Fruit fly (Drosophila melanogaster) whole organism, embryonic: ENCODE results near the gene CG7276.
A peak's percentile ranks its signal among the peaks of the same experiment; 100 is the strongest.

ENCODE experiments used
- Atf6 ChIP-seq: fragments of 200-800 bp; sonication (Bioruptor generic); IDR thresholded peaks from 2 replicates; pipeline ENCODE4 v1.3.6; 2022; ENCODE audit warnings: missing biosample characterization, missing genetic modification characterization
- CG10565 ChIP-seq: fragments of 200-800 bp; sonication (Bioruptor generic); optimal IDR thresholded peaks from 3 replicates; lab custom pipeline; 2016; ENCODE audit warnings: missing biosample characterization, mild to moderate bottlenecking, missing genetic modification characterization
- CG11456 ChIP-seq: fragments of 200-800 bp; sonication (Bioruptor generic); IDR thresholded peaks from 3 replicates; pipeline ENCODE4 v1.3.6; 2022; ENCODE audit warnings: missing biosample characterization, missing genetic modification characterization
- CG12744 ChIP-seq: fragments of 200-800 bp; sonication (Bioruptor generic); optimal IDR thresholded peaks from 2 replicates; lab custom pipeline; 2016; ENCODE audit warnings: missing biosample characterization, missing genetic modification characterization
- CG14441 ChIP-seq: fragments of 200-800 bp; sonication (Bioruptor generic); IDR thresholded peaks from 2 replicates; pipeline ENCODE4 v1.3.6; 2022; ENCODE audit warnings: missing biosample characterization, missing genetic modification characterization
- CG14860 ChIP-seq: fragments of 200-800 bp; sonication (Bioruptor generic); IDR thresholded peaks from 3 replicates; pipeline ENCODE4 v1.3.6; 2022; ENCODE audit warnings: missing biosample characterization, missing genetic modification characterization; ENCODE audit not compliant: partially characterized antibody
- CG15696 ChIP-seq: fragments of 200-800 bp; sonication (Bioruptor generic); optimal IDR thresholded peaks from 2 replicates; lab custom pipeline; 2019; ENCODE audit warnings: missing biosample characterization, mild to moderate bottlenecking, missing genetic modification characterization, moderate library complexity
- CG1602 ChIP-seq: fragments of 200-800 bp; sonication (Bioruptor generic); optimal IDR thresholded peaks from 3 replicates; lab custom pipeline; 2016; ENCODE audit warnings: missing biosample characterization, missing genetic modification characterization
- CG18011 ChIP-seq: fragments of 200-800 bp; sonication (Bioruptor generic); optimal IDR thresholded peaks from 2 replicates; lab custom pipeline; 2017; ENCODE audit warnings: missing biosample characterization, missing genetic modification characterization, mild to moderate bottlenecking, moderate library complexity, missing genotype
- CG3065 ChIP-seq: fragments of 200-800 bp; sonication (Bioruptor generic); optimal IDR thresholded peaks from 2 replicates; lab custom pipeline; 2016; ENCODE audit warnings: missing biosample characterization, missing genetic modification characterization
- CG33213 ChIP-seq: fragments of 200-800 bp; sonication (Bioruptor generic); optimal IDR thresholded peaks from 3 replicates; lab custom pipeline; 2016; ENCODE audit warnings: missing biosample characterization, missing genetic modification characterization
- CG34422 ChIP-seq: fragments of 200-800 bp; sonication (Bioruptor generic); IDR thresholded peaks from 3 replicates; pipeline ENCODE4 v1.3.6; 2022; ENCODE audit warnings: missing biosample characterization, missing genetic modification characterization
- CG3847 ChIP-seq: fragments of 200-800 bp; sonication (Bioruptor generic); IDR thresholded peaks from 2 replicates; pipeline ENCODE4 v1.3.6; 2022; ENCODE audit warnings: missing biosample characterization, missing genetic modification characterization
- CG6689 ChIP-seq: fragments of 200-800 bp; sonication (Bioruptor generic); IDR thresholded peaks from 2 replicates; pipeline ENCODE4 v1.3.6; 2022; ENCODE audit warnings: missing biosample characterization, missing genetic modification characterization
- CG6813 ChIP-seq: fragments of 200-800 bp; sonication (Bioruptor generic); optimal IDR thresholded peaks from 2 replicates; lab custom pipeline; 2017; ENCODE audit warnings: missing biosample characterization, missing genetic modification characterization, mild to moderate bottlenecking, moderate library complexity, missing genetic modification reagents
- CG7786 ChIP-seq: fragments of 200-800 bp; sonication (Bioruptor generic); optimal IDR thresholded peaks from 2 replicates; lab custom pipeline; 2016; ENCODE audit warnings: missing biosample characterization, missing genetic modification characterization
- CG7928 ChIP-seq: fragments of 200-800 bp; sonication (Bioruptor generic); optimal IDR thresholded peaks from 2 replicates; lab custom pipeline; 2017; ENCODE audit warnings: missing biosample characterization, mild to moderate bottlenecking, missing genetic modification characterization
- CG8281 ChIP-seq: fragments of 200-800 bp; sonication (Bioruptor generic); optimal IDR thresholded peaks from 2 replicates; lab custom pipeline; 2018; ENCODE audit warnings: missing biosample characterization, mild to moderate bottlenecking, missing genetic modification characterization, moderate library complexity
- CG8290 ChIP-seq, 3 experiments: fragments of 200-800 bp; sonication (Bioruptor generic); optimal IDR thresholded peaks; 2 replicates each; lab custom pipeline; 2016 to 2019; ENCODE audit warnings: missing biosample characterization in 3 of 3, missing genetic modification characterization in 3 of 3, mild to moderate bottlenecking in 2 of 3, moderate library complexity in 1 of 3
- CG9437 ChIP-seq: fragments of 200-800 bp; sonication (Bioruptor generic); optimal IDR thresholded peaks from 2 replicates; lab custom pipeline; 2018; ENCODE audit warnings: missing biosample characterization, mild to moderate bottlenecking, missing genetic modification characterization
- CG9727 ChIP-seq: fragments of 200-800 bp; sonication (Bioruptor generic); optimal IDR thresholded peaks from 3 replicates; lab custom pipeline; 2017; ENCODE audit warnings: missing biosample characterization, mild to moderate bottlenecking, missing genetic modification characterization
- Camta ChIP-seq: fragments of 200-800 bp; sonication (Bioruptor generic); optimal IDR thresholded peaks from 2 replicates; lab custom pipeline; 2016; ENCODE audit warnings: missing biosample characterization, missing genetic modification characterization
- Dek ChIP-seq: fragments of 200-800 bp; sonication (Bioruptor generic); optimal IDR thresholded peaks from 3 replicates; lab custom pipeline; 2019; ENCODE audit warnings: missing biosample characterization, mild to moderate bottlenecking, missing genetic modification characterization, moderate library complexity
- E2f2 ChIP-seq: fragments of 200-800 bp; sonication (Bioruptor generic); IDR thresholded peaks from 2 replicates; pipeline ENCODE4 v1.3.6; 2022; ENCODE audit warnings: missing biosample characterization, missing genetic modification characterization
- Elba2 ChIP-seq: fragments of 200-800 bp; sonication (Bioruptor generic); optimal IDR thresholded peaks from 3 replicates; lab custom pipeline; 2016; ENCODE audit warnings: missing biosample characterization, missing genetic modification characterization
- H15 ChIP-seq: fragments of 200-800 bp; sonication (Bioruptor generic); IDR thresholded peaks from 3 replicates; pipeline ENCODE4 v1.3.6; 2022; ENCODE audit warnings: missing biosample characterization, missing genetic modification characterization
- Hey ChIP-seq: fragments of 200-800 bp; sonication (Bioruptor generic); optimal IDR thresholded peaks from 3 replicates; lab custom pipeline; 2018; ENCODE audit warnings: missing biosample characterization, mild to moderate bottlenecking, missing genetic modification characterization
- Hmr ChIP-seq: fragments of 200-800 bp; sonication (Bioruptor generic); optimal IDR thresholded peaks from 3 replicates; lab custom pipeline; 2017; ENCODE audit warnings: mild to moderate bottlenecking, missing biosample characterization, missing genetic modification reagents, missing genetic modification characterization
- Kr ChIP-seq: fragments of 200-800 bp; sonication (Bioruptor generic); optimal IDR thresholded peaks from 2 replicates; lab custom pipeline; 2017; ENCODE audit warnings: missing biosample characterization, mild to moderate bottlenecking, missing genetic modification characterization
- Mrtf ChIP-seq: fragments of 200-800 bp; sonication (Bioruptor generic); IDR thresholded peaks from 3 replicates; pipeline ENCODE4 v1.3.6; 2022; ENCODE audit warnings: missing biosample characterization, missing genetic modification characterization
- Rx ChIP-seq: fragments of 200-800 bp; sonication (Bioruptor generic); IDR thresholded peaks from 2 replicates; pipeline ENCODE4 v1.3.6; 2022; ENCODE audit warnings: missing biosample characterization, missing genetic modification characterization
- Sry-δ ChIP-seq: fragments of 200-800 bp; sonication (Bioruptor generic); optimal IDR thresholded peaks from 2 replicates; lab custom pipeline; 2016; ENCODE audit warnings: missing biosample characterization, missing genetic modification characterization
- Ssrp ChIP-seq: fragments of 200-800 bp; sonication (Bioruptor generic); optimal IDR thresholded peaks from 2 replicates; lab custom pipeline; 2018; ENCODE audit warnings: missing biosample characterization, mild to moderate bottlenecking, missing genetic modification characterization, moderate library complexity
- aop ChIP-seq: fragments of 200-800 bp; sonication (Bioruptor generic); IDR thresholded peaks from 2 replicates; pipeline ENCODE4 v1.3.6; 2022; ENCODE audit warnings: missing biosample characterization, missing genetic modification characterization
- ase ChIP-seq: fragments of 200-800 bp; sonication (Bioruptor generic); IDR thresholded peaks from 3 replicates; pipeline ENCODE4 v1.3.6; 2022; ENCODE audit warnings: missing biosample characterization, missing genetic modification characterization
- bbx ChIP-seq: fragments of 200-800 bp; sonication (Bioruptor generic); IDR thresholded peaks from 2 replicates; pipeline ENCODE4 v1.3.6; 2022; ENCODE audit warnings: missing biosample characterization, missing genetic modification characterization; ENCODE audit not compliant: partially characterized antibody
- corto ChIP-seq: fragments of 200-800 bp; sonication (Bioruptor generic); optimal IDR thresholded peaks from 2 replicates; lab custom pipeline; 2016; ENCODE audit warnings: missing biosample characterization, mild to moderate bottlenecking, missing genetic modification characterization, moderate library complexity
- disco-r ChIP-seq: fragments of 200-800 bp; sonication (Bioruptor generic); optimal IDR thresholded peaks from 2 replicates; lab custom pipeline; 2016; ENCODE audit warnings: missing biosample characterization, missing genetic modification characterization
- dmrt99B ChIP-seq: fragments of 200-800 bp; sonication (Bioruptor generic); optimal IDR thresholded peaks from 2 replicates; lab custom pipeline; 2018; ENCODE audit warnings: missing biosample characterization, mild to moderate bottlenecking, missing genetic modification characterization, moderate library complexity
- emc ChIP-seq: fragments of 200-800 bp; sonication (Bioruptor generic); optimal IDR thresholded peaks from 2 replicates; lab custom pipeline; 2016; ENCODE audit warnings: missing biosample characterization, missing genetic modification characterization
- ewg ChIP-seq: fragments of 200-800 bp; sonication (Bioruptor generic); optimal IDR thresholded peaks from 3 replicates; lab custom pipeline; 2017; ENCODE audit warnings: mild to moderate bottlenecking, missing biosample characterization, missing genetic modification reagents, missing genetic modification characterization
- gfzf ChIP-seq: fragments of 200-800 bp; sonication (Bioruptor generic); optimal IDR thresholded peaks from 2 replicates; lab custom pipeline; 2016; ENCODE audit warnings: missing biosample characterization, mild to moderate bottlenecking, missing genetic modification characterization, moderate library complexity
- gro ChIP-seq: fragments of 200-800 bp; sonication (Bioruptor generic); optimal IDR thresholded peaks from 2 replicates; lab custom pipeline; 2016; ENCODE audit warnings: missing biosample characterization, missing genetic modification characterization
- kah ChIP-seq: fragments of 200-800 bp; sonication (Bioruptor generic); optimal IDR thresholded peaks from 2 replicates; lab custom pipeline; 2018; ENCODE audit warnings: missing biosample characterization, mild to moderate bottlenecking, missing genetic modification characterization
- lab ChIP-seq: fragments of 200-800 bp; sonication (Bioruptor generic); optimal IDR thresholded peaks from 3 replicates; lab custom pipeline; 2017; ENCODE audit warnings: missing biosample characterization, missing genetic modification characterization, mild to moderate bottlenecking, moderate library complexity, missing genetic modification reagents
- luna ChIP-seq: fragments of 200-800 bp; sonication (Bioruptor generic); optimal IDR thresholded peaks from 2 replicates; lab custom pipeline; 2016; ENCODE audit warnings: missing biosample characterization, missing genetic modification characterization
- nmo ChIP-seq: fragments of 200-800 bp; sonication (Bioruptor generic); optimal IDR thresholded peaks from 2 replicates; lab custom pipeline; 2018; ENCODE audit warnings: missing biosample characterization, mild to moderate bottlenecking, missing genetic modification characterization, moderate library complexity
- p53 ChIP-seq: fragments of 200-800 bp; sonication (Bioruptor generic); optimal IDR thresholded peaks from 2 replicates; lab custom pipeline; 2016; ENCODE audit warnings: missing biosample characterization, missing genetic modification characterization
- sens-2 ChIP-seq: fragments of 200-800 bp; sonication (Bioruptor generic); IDR thresholded peaks from 2 replicates; pipeline ENCODE4 v1.3.6; 2022; ENCODE audit warnings: missing biosample characterization, missing genetic modification characterization
- sqz ChIP-seq: fragments of 200-800 bp; sonication (Bioruptor generic); optimal IDR thresholded peaks from 3 replicates; lab custom pipeline; 2018; ENCODE audit warnings: missing biosample characterization, mild to moderate bottlenecking, missing genetic modification characterization
- tin ChIP-seq: fragments of 200-800 bp; sonication (Bioruptor generic); optimal IDR thresholded peaks from 3 replicates; lab custom pipeline; 2016; ENCODE audit warnings: missing biosample characterization, missing genetic modification characterization
- z ChIP-seq: fragments of 200-800 bp; sonication (Bioruptor generic); IDR thresholded peaks from 3 replicates; pipeline ENCODE4 v1.3.6; 2022; ENCODE audit warnings: missing biosample characterization, missing genetic modification characterization

Gene CG7276

dm6 chr3L:15514405-15514804 is 16.4 kb downstream of the CG7276 start (continued):
- TF ChIP-seq lab (GFP tag; lab: Kevin White, UChicago) = peak; percentile 49
- no peak for TF ChIP-seq gfzf
- no peak for TF ChIP-seq CG10565
- no peak for TF ChIP-seq E2f2 (GFP tag; lab: Robert Waterston, UW)
- no peak for TF ChIP-seq ase (GFP tag; lab: Robert Waterston, UW)
- no peak for TF ChIP-seq CG1602 (GFP tag; lab: Kevin White, UChicago)
- no peak for TF ChIP-seq CG11456 (GFP tag; lab: Robert Waterston, UW)
- TF ChIP-seq luna = no peak
- no peak for TF ChIP-seq emc (GFP tag; lab: Kevin White, UChicago)
- TF ChIP-seq Hmr (GFP tag; lab: Kevin White, UChicago) = no peak
- no peak for TF ChIP-seq H15
- peak; percentile 78 for TF ChIP-seq Hey (tag; lab: Kevin White, UChicago)
- no peak for TF ChIP-seq CG33213
- no peak for TF ChIP-seq CG8281 (tag; lab: Kevin White, UChicago)
- no peak for TF ChIP-seq kah (GFP tag; lab: Kevin White, UChicago)
- no peak for TF ChIP-seq CG15696 (tag; lab: Kevin White, UChicago)
- no peak for TF ChIP-seq p53 (GFP tag; lab: Kevin White, UChicago)
- no peak for TF ChIP-seq ewg (GFP tag; lab: Kevin White, UChicago)
- no peak for TF ChIP-seq bbx (GFP tag; lab: Robert Waterston, UW)
- TF ChIP-seq CG6813 (GFP tag; lab: Kevin White, UChicago) = no peak
- TF ChIP-seq dmrt99B (tag; lab: Kevin White, UChicago) = no peak
- no peak for TF ChIP-seq CG9727 (GFP tag; lab: Kevin White, UChicago)
- peak; percentile 32 for TF ChIP-seq CG9437
- TF ChIP-seq CG34422 (GFP tag; lab: Robert Waterston, UW) = peak; percentile 94; the same call in 2 of the 3 replicates
- TF ChIP-seq sqz (GFP tag; lab: Kevin White, UChicago) = peak; percentile 49
- TF ChIP-seq Rx (GFP tag; lab: Robert Waterston, UW) = no peak
- no peak for TF ChIP-seq corto (GFP tag; lab: Kevin White, UChicago)
- TF ChIP-seq CG3065 (GFP tag; lab: Kevin White, UChicago) = no peak
- no peak for TF ChIP-seq Dek (tag; lab: Kevin White, UChicago)
- no peak for TF ChIP-seq aop (GFP tag; lab: Robert Waterston, UW)
- peak; percentile 6 for TF ChIP-seq CG8290 (GFP tag; optimal IDR thresholded peaks at IDR 0.05; lab: Kevin White, UChicago)
- peak in 1 of 2 experiments; percentile 19 for TF ChIP-seq CG8290 (tag; optimal IDR thresholded peaks at IDR 0.05; lab: Kevin White, UChicago)
- no peak for TF ChIP-seq CG14441
- no peak for TF ChIP-seq nmo (GFP tag; lab: Kevin White, UChicago)
- no peak for TF ChIP-seq Sry-δ (GFP tag; lab: Kevin White, UChicago)
- TF ChIP-seq CG6689 (GFP tag; lab: Robert Waterston, UW) = no peak
- no peak for TF ChIP-seq CG7928 (GFP tag; lab: Kevin White, UChicago)
- TF ChIP-seq tin (GFP tag; lab: Kevin White, UChicago) = no peak
- TF ChIP-seq disco-r (GFP tag; lab: Kevin White, UChicago) = no peak
- TF ChIP-seq CG3847 (GFP tag; lab: Robert Waterston, UW) = no peak
- TF ChIP-seq Kr (GFP tag; lab: Kevin White, UChicago) = no peak
- TF ChIP-seq CG18011 = no peak
- TF ChIP-seq CG14860 = no peak
- peak; percentile 14 for TF ChIP-seq gro
- no peak for TF ChIP-seq Elba2 (GFP tag; lab: Kevin White, UChicago)
- no peak for TF ChIP-seq Mrtf
- TF ChIP-seq CG12744 = no peak
- no peak for TF ChIP-seq CG7786 (GFP tag; lab: Kevin White, UChicago)
- no peak for TF ChIP-seq Ssrp (tag; lab: Kevin White, UChicago)
- TF ChIP-seq Atf6 (GFP tag; lab: Robert Waterston, UW) = no peak
- no peak for TF ChIP-seq Camta
- TF ChIP-seq z = no peak
- no peak for TF ChIP-seq sens-2 (GFP tag; lab: Robert Waterston, UW)
